Worm (Caenorhabditis elegans) whole organism, L2 larva: ENCODE measurements around the gene cwp-1.

Experiments used
- C34F6.9 ChIP-seq: fragments of 150-350 bp; optimal IDR thresholded peaks from 2 replicates; lab custom pipeline; 2014; ENCODE audit warnings: missing biosample characterization, missing genetic modification characterization
- F13H6.1 ChIP-seq: sonication (generic microtip); optimal IDR thresholded peaks from 2 replicates; lab custom pipeline; 2016; ENCODE audit warnings: missing genetic modification characterization, missing compliant biosample characterization
- Y55F3AM.14 ChIP-seq: fragments of 200-800 bp; sonication (Bioruptor generic); optimal IDR thresholded peaks from 2 replicates; lab custom pipeline; 2018; ENCODE audit warnings: mild to moderate bottlenecking, missing genetic modification characterization, missing compliant biosample characterization
- alr-1 ChIP-seq: fragments of 150-350 bp; optimal IDR thresholded peaks from 2 replicates; lab custom pipeline; 2014; ENCODE audit warnings: missing biosample characterization, missing genetic modification characterization
- aly-2 ChIP-seq: fragments of 150-350 bp; optimal IDR thresholded peaks from 2 replicates; lab custom pipeline; 2014; ENCODE audit warnings: missing biosample characterization, missing genetic modification characterization
- ceh-16 ChIP-seq: fragments of 150-350 bp; optimal IDR thresholded peaks from 2 replicates; lab custom pipeline; 2014; ENCODE audit warnings: missing biosample characterization, missing genetic modification characterization
- ceh-82 ChIP-seq: fragments of 150-350 bp; optimal IDR thresholded peaks from 2 replicates; lab custom pipeline; 2014; ENCODE audit warnings: missing biosample characterization, missing genetic modification characterization
- crh-2 ChIP-seq: sonication (generic microtip); optimal IDR thresholded peaks from 2 replicates; lab custom pipeline; 2017; ENCODE audit warnings: missing biosample characterization, missing genetic modification characterization
- dmd-4 ChIP-seq: sonication (generic microtip); optimal IDR thresholded peaks from 2 replicates; lab custom pipeline; 2017; ENCODE audit warnings: missing biosample characterization, missing genetic modification characterization
- egl-27 ChIP-seq: sonication (generic microtip); optimal IDR thresholded peaks from 3 replicates; lab custom pipeline; 2017; ENCODE audit warnings: missing biosample characterization, missing genetic modification reagents, missing genetic modification characterization
- elt-1 ChIP-seq: fragments of 150-350 bp; optimal IDR thresholded peaks from 2 replicates; lab custom pipeline; 2014; ENCODE audit warnings: missing biosample characterization, missing genetic modification characterization
- elt-3 ChIP-seq: sonication (generic microtip); optimal IDR thresholded peaks from 2 replicates; lab custom pipeline; 2017; ENCODE audit warnings: missing biosample characterization, missing genetic modification characterization
- fos-1 ChIP-seq: fragments of 150-350 bp; optimal IDR thresholded peaks from 2 replicates; lab custom pipeline; 2014; ENCODE audit warnings: missing biosample characterization, missing genetic modification characterization
- gmeb-1 ChIP-seq: fragments of 150-350 bp; optimal IDR thresholded peaks from 2 replicates; lab custom pipeline; 2014; ENCODE audit warnings: missing biosample characterization, missing genetic modification characterization
- lin-11 ChIP-seq: fragments of 150-350 bp; sonication (generic microtip); optimal IDR thresholded peaks from 2 replicates; lab custom pipeline; 2014; ENCODE audit warnings: missing biosample characterization, missing genetic modification characterization, inconsistent platforms, mixed read lengths
- lin-13 ChIP-seq: fragments of 150-350 bp; optimal IDR thresholded peaks from 2 replicates; lab custom pipeline; 2014; ENCODE audit warnings: missing biosample characterization, missing genetic modification reagents, missing genetic modification characterization
- lin-39 ChIP-seq: fragments of 150-350 bp; optimal IDR thresholded peaks from 2 replicates; lab custom pipeline; 2014; ENCODE audit warnings: missing biosample characterization, missing genetic modification reagents, missing genetic modification characterization
- mab-5 ChIP-seq: fragments of 150-350 bp; optimal IDR thresholded peaks from 2 replicates; lab custom pipeline; 2014; ENCODE audit warnings: missing biosample characterization, missing genetic modification characterization
- nhr-21 ChIP-seq: fragments of 150-350 bp; optimal IDR thresholded peaks from 2 replicates; lab custom pipeline; 2014; ENCODE audit warnings: missing biosample characterization, missing genetic modification characterization
- nhr-23 ChIP-seq: fragments of 150-350 bp; optimal IDR thresholded peaks from 2 replicates; lab custom pipeline; 2014; ENCODE audit warnings: missing biosample characterization, missing genetic modification reagents, missing genetic modification characterization
- nhr-237 ChIP-seq: fragments of 150-350 bp; optimal IDR thresholded peaks from 2 replicates; lab custom pipeline; 2014; ENCODE audit warnings: missing biosample characterization, missing genetic modification characterization
- nhr-77 ChIP-seq: fragments of 150-350 bp; optimal IDR thresholded peaks from 2 replicates; lab custom pipeline; 2014; ENCODE audit warnings: missing biosample characterization, missing genetic modification characterization
- peb-1 ChIP-seq: fragments of 150-350 bp; optimal IDR thresholded peaks from 2 replicates; lab custom pipeline; 2014; ENCODE audit warnings: missing biosample characterization, missing genetic modification characterization
- sem-4 ChIP-seq: fragments of 150-350 bp; optimal IDR thresholded peaks from 2 replicates; lab custom pipeline; 2014; ENCODE audit warnings: missing biosample characterization, missing genetic modification reagents, missing genetic modification characterization
- sma-3 ChIP-seq: sonication (generic microtip); optimal IDR thresholded peaks from 2 replicates; lab custom pipeline; 2016; ENCODE audit warnings: missing genetic modification reagents, missing genetic modification characterization, missing compliant biosample characterization
- sma-9 ChIP-seq, 2 experiments: fragments of 150-350 bp in 1 of 2; sonication (generic microtip) in 1 of 2; optimal IDR thresholded peaks; 2 replicates each; lab custom pipeline; 2014 to 2016; ENCODE audit warnings: missing genetic modification characterization in 2 of 2, mild to moderate bottlenecking in 1 of 2, missing biosample characterization in 1 of 2, missing compliant biosample characterization in 1 of 2, missing genetic modification reagents in 1 of 2, moderate library complexity in 1 of 2
- unc-39 ChIP-seq: fragments of 150-350 bp; optimal IDR thresholded peaks from 2 replicates; lab custom pipeline; 2014; ENCODE audit warnings: missing biosample characterization, missing genetic modification characterization
- unc-62 ChIP-seq: fragments of 150-350 bp; optimal IDR thresholded peaks from 2 replicates; lab custom pipeline; 2014; ENCODE audit warnings: missing biosample characterization, missing genetic modification reagents, missing genetic modification characterization
- zag-1 ChIP-seq: fragments of 150-350 bp; optimal IDR thresholded peaks from 2 replicates; lab custom pipeline; 2014; ENCODE audit warnings: missing biosample characterization, missing genetic modification characterization
- ztf-4 ChIP-seq: fragments of 150-350 bp; optimal IDR thresholded peaks from 2 replicates; lab custom pipeline; 2014; ENCODE audit warnings: missing biosample characterization, missing genetic modification characterization

cwp-1 gene

DNA sequence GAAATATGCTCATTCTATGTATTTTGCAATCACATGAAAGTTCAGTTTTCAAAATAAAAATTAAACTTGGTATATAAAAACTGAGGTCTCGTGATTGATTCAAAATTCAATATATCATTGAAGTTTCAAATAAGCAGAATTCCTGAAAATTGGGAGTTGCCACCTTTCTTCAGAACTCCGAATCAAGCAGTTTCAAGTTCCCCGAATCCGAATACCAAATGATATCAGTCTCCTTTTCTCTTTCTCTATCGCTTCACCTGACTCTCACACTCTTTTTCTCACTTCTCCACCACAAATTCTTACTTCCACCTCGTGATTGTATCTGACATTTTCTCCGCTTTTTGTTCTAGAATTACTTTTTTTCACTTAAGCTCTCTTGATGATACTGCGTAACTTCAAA is 46.8 kb downstream of the cwp-1 start, which contains the start of gene R02F11.2:
Gene R02F11.2 (plus strand): TSS at position 292 of the 400 bp plus-strand sequence.
- no peak for TF ChIP-seq dmd-4 (tag; lab: Kevin White, UChicago)
- TF ChIP-seq mab-5 (tag; lab: Kevin White, UChicago) = no peak
- no peak for TF ChIP-seq sma-9 (GFP tag; optimal IDR thresholded peaks at IDR 0.05; lab: Kevin White, UChicago)
- TF ChIP-seq sma-9 (tag; optimal IDR thresholded peaks at IDR 0.05; lab: Kevin White, UChicago) = no peak
- TF ChIP-seq lin-13 (GFP tag; lab: Kevin White, UChicago) = no peak
- no peak for TF ChIP-seq unc-39 (tag; lab: Kevin White, UChicago)
- TF ChIP-seq F13H6.1 (tag; lab: Kevin White, UChicago) = no peak
- no peak for TF ChIP-seq ceh-82 (tag; lab: Kevin White, UChicago)
- no peak for TF ChIP-seq egl-27 (tag; lab: Kevin White, UChicago)
- TF ChIP-seq lin-39 = no peak
- no peak for TF ChIP-seq aly-2
- TF ChIP-seq sma-3 = no peak
- TF ChIP-seq ztf-4 = peak; percentile 43
- no peak for TF ChIP-seq gmeb-1 (tag; lab: Kevin White, UChicago)
- no peak for TF ChIP-seq nhr-237 (tag; lab: Kevin White, UChicago)
- TF ChIP-seq C34F6.9 = peak; percentile 14
- TF ChIP-seq elt-3 (tag; lab: Kevin White, UChicago) = no peak
- no peak for TF ChIP-seq peb-1 (tag; lab: Kevin White, UChicago)
- no peak for TF ChIP-seq nhr-23
- no peak for TF ChIP-seq unc-62 (GFP tag; lab: Kevin White, UChicago)
- no peak for TF ChIP-seq nhr-77 (tag; lab: Kevin White, UChicago)
- peak; percentile 36 for TF ChIP-seq nhr-21
- no peak for TF ChIP-seq elt-1 (tag; lab: Kevin White, UChicago)
- no peak for TF ChIP-seq crh-2 (tag; lab: Kevin White, UChicago)
- no peak for TF ChIP-seq alr-1
- TF ChIP-seq lin-11 (tag; lab: Kevin White, UChicago) = no peak
- no peak for TF ChIP-seq sem-4 (tag; lab: Kevin White, UChicago)
- TF ChIP-seq zag-1 (tag; lab: Kevin White, UChicago) = no peak

DNA sequence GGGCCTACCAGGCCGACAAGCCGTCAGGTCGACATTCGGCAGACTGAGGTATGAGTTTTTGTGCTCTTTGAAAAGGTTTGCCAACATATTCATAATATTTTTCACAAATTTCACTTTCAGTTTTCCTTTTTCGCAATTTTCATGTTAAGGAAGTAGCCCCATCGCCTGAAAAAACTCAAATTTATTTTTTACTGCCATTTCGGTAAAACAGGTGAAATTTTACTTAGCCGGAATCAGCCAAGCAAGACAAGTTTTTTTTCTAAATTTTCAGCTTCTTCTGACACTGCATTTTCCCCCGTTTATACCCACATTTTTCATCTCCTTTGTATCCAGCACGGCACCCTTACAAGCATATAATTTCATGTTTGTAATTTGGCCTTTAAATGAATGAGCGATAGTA is 49.5 kb downstream of the cwp-1 start, which contains the start of gene R02F11.11:
Gene R02F11.11 (plus strand): TSS at position 301 of the 400 bp plus-strand sequence.
- TF ChIP-seq nhr-77 (tag; lab: Kevin White, UChicago) = no peak
- TF ChIP-seq Y55F3AM.14 (GFP tag; lab: Kevin White, UChicago) = no peak
- no peak for TF ChIP-seq dmd-4 (tag; lab: Kevin White, UChicago)
- TF ChIP-seq fos-1 (tag; lab: Kevin White, UChicago) = no peak
- TF ChIP-seq C34F6.9 = no peak
- TF ChIP-seq nhr-237 (tag; lab: Kevin White, UChicago) = no peak
- no peak for TF ChIP-seq ceh-16 (tag; lab: Kevin White, UChicago)
- TF ChIP-seq lin-39 = no peak
